Fruit fly (Drosophila melanogaster): ENCODE data around the gene CG5885.
A peak's percentile ranks its signal among the peaks of the same experiment; 100 is the strongest.

CG5885 gene

DNA sequence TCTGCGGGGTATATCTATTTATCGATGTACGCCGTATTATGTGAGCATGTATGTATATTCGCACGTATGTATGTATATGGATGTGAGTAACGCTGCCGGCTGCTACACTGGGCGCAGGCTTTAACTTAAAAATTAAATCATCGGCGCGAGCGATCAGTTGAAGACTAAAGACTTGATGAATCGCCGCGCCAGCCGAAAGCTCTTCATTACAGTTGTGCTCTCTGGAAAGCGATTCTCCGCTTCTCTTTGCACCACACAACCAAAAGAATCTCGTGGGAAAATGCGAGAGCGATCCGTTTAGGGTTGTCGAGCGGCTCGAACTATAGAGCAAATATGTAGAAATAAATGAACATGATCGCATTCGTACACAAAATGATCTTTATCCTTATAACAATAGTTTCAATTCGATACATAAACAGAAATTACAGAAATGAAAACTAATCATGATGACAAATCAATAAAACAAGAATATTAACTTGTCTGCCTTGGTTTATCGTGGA lies 9.6 kb downstream of the CG5885 start, which contains the start of gene CG13124 (continued):
- TF ChIP-seq grn (GFP tag; optimal IDR thresholded peaks at IDR 0.05) (no peak), hkb (optimal IDR thresholded peaks at IDR 0.05) (no peak), hkb (GFP tag; IDR thresholded peaks at IDR 0.05) (peak; percentile 24), Blimp-1 (GFP tag; optimal IDR thresholded peaks at IDR 0.05) (no peak), stwl (tag; optimal IDR thresholded peaks at IDR 0.05) (no peak), B-H2 (GFP tag; optimal IDR thresholded peaks at IDR 0.05) (peak; percentile 17), Doc3 (GFP tag; IDR thresholded peaks at IDR 0.05; ENCODE audit: partially characterized antibody) (no peak), CG13424 (tag; optimal IDR thresholded peaks at IDR 0.05) (peak; percentile 40), insv (GFP tag; optimal IDR thresholded peaks at IDR 0.05) (no peak), CG6272 (GFP tag; IDR thresholded peaks at IDR 0.05) (no peak), jing (GFP tag; optimal IDR thresholded peaks at IDR 0.05) (no peak), CG7372 (GFP tag; IDR thresholded peaks at IDR 0.05) (0 out of 2 replicates have a peak, but pooled peaks have one; percentile 26), sens (GFP tag) (peak; percentile 84), pros (GFP tag; optimal IDR thresholded peaks at IDR 0.05) (no peak), NK7.1 (GFP tag; optimal IDR thresholded peaks at IDR 0.05) (no peak), CG10209 (GFP tag; optimal IDR thresholded peaks at IDR 0.05) (no peak), zen2 (GFP tag; IDR thresholded peaks at IDR 0.05; ENCODE audit: partially characterized antibody) (no peak), nmo (GFP tag; optimal IDR thresholded peaks at IDR 0.05) (no peak), bab2 (GFP tag; optimal IDR thresholded peaks at IDR 0.05) (no peak), H2.0 (GFP tag; IDR thresholded peaks at IDR 0.05) (no peak), CG6683 (GFP tag; optimal IDR thresholded peaks at IDR 0.05) (no peak), CG4617 (GFP tag; optimal IDR thresholded peaks at IDR 0.05; ENCODE audit: borderline replicate concordance) (no peak), CG3163 (GFP tag; optimal IDR thresholded peaks at IDR 0.05) (peak; percentile 86), CG11696 (GFP tag; IDR thresholded peaks at IDR 0.05) (no peak), PHDP (tag; optimal IDR thresholded peaks at IDR 0.05) (peak; percentile 50), CG33557 (GFP tag; optimal IDR thresholded peaks at IDR 0.05) (no peak), cato (GFP tag; optimal IDR thresholded peaks at IDR 0.05; ENCODE audit: borderline replicate concordance) (no peak), nerfin-1 (tag; optimal IDR thresholded peaks at IDR 0.05) (no peak), CkIIα-i1 (GFP tag; IDR thresholded peaks at IDR 0.05) (no peak), CG6654 (GFP tag; optimal IDR thresholded peaks at IDR 0.05) (no peak), unpg (GFP tag; optimal IDR thresholded peaks at IDR 0.05) (peak; percentile 32), tin (GFP tag; optimal IDR thresholded peaks at IDR 0.05) (no peak), CG3838 (GFP tag; optimal IDR thresholded peaks at IDR 0.05) (no peak), fd64A (GFP tag; optimal IDR thresholded peaks at IDR 0.05) (no peak), bbx (GFP tag; IDR thresholded peaks at IDR 0.05; ENCODE audit: partially characterized antibody) (no peak), chm (GFP tag; IDR thresholded peaks at IDR 0.05) (peak; percentile 57; the same call in 1 of the 2 replicates), Meics (GFP tag; optimal IDR thresholded peaks at IDR 0.05) (peak; percentile 54), CG2712 (tag; optimal IDR thresholded peaks at IDR 0.05) (no peak), jumu (GFP tag; optimal IDR thresholded peaks at IDR 0.05) (no peak), CG18262 (tag; optimal IDR thresholded peaks at IDR 0.05) (no peak), crol (GFP tag; IDR thresholded peaks at IDR 0.05) (no peak), CG17328 (GFP tag; IDR thresholded peaks at IDR 0.05) (peak; percentile 38; the same call in 1 of the 2 replicates), MTF-1 (GFP tag; optimal IDR thresholded peaks at IDR 0.05; ENCODE audit: borderline replicate concordance) (no peak), disco-r (GFP tag; optimal IDR thresholded peaks at IDR 0.05) (no peak), jigr1 (GFP tag; IDR thresholded peaks at IDR 0.05) (no peak), Lhr (GFP tag; optimal IDR thresholded peaks at IDR 0.05) (no peak), E2f2 (GFP tag; IDR thresholded peaks at IDR 0.05) (no peak), ewg (GFP tag; optimal IDR thresholded peaks at IDR 0.05) (no peak), ind (GFP tag; optimal IDR thresholded peaks at IDR 0.05) (peak; percentile 0), CG13624 (GFP tag; optimal IDR thresholded peaks at IDR 0.05) (peak; percentile 22), CG9437 (GFP tag; optimal IDR thresholded peaks at IDR 0.05) (no peak)
